Worm (Caenorhabditis elegans) whole organism, L2 larva: ENCODE results near the gene sri-71.

ENCODE experiments used
- F13H6.1 ChIP-seq: sonication (generic microtip); optimal IDR thresholded peaks from 2 replicates; lab custom pipeline; 2016; ENCODE audit warnings: missing genetic modification characterization, missing compliant biosample characterization
- Y55F3AM.14 ChIP-seq: fragments of 200-800 bp; sonication (Bioruptor generic); optimal IDR thresholded peaks from 2 replicates; lab custom pipeline; 2018; ENCODE audit warnings: mild to moderate bottlenecking, missing genetic modification characterization, missing compliant biosample characterization
- ZK546.5 ChIP-seq: sonication (generic microtip); optimal IDR thresholded peaks from 2 replicates; lab custom pipeline; 2017; ENCODE audit warnings: missing biosample characterization, missing genetic modification characterization
- ceh-16 ChIP-seq: fragments of 150-350 bp; optimal IDR thresholded peaks from 2 replicates; lab custom pipeline; 2014; ENCODE audit warnings: missing biosample characterization, missing genetic modification characterization
- crh-2 ChIP-seq: sonication (generic microtip); optimal IDR thresholded peaks from 2 replicates; lab custom pipeline; 2017; ENCODE audit warnings: missing biosample characterization, missing genetic modification characterization
- dmd-4 ChIP-seq: sonication (generic microtip); optimal IDR thresholded peaks from 2 replicates; lab custom pipeline; 2017; ENCODE audit warnings: missing biosample characterization, missing genetic modification characterization
- egl-27 ChIP-seq: sonication (generic microtip); optimal IDR thresholded peaks from 3 replicates; lab custom pipeline; 2017; ENCODE audit warnings: missing biosample characterization, missing genetic modification reagents, missing genetic modification characterization
- elt-1 ChIP-seq: fragments of 150-350 bp; optimal IDR thresholded peaks from 2 replicates; lab custom pipeline; 2014; ENCODE audit warnings: missing biosample characterization, missing genetic modification characterization
- fos-1 ChIP-seq: fragments of 150-350 bp; optimal IDR thresholded peaks from 2 replicates; lab custom pipeline; 2014; ENCODE audit warnings: missing biosample characterization, missing genetic modification characterization
- gmeb-1 ChIP-seq: fragments of 150-350 bp; optimal IDR thresholded peaks from 2 replicates; lab custom pipeline; 2014; ENCODE audit warnings: missing biosample characterization, missing genetic modification characterization
- lin-11 ChIP-seq: fragments of 150-350 bp; sonication (generic microtip); optimal IDR thresholded peaks from 2 replicates; lab custom pipeline; 2014; ENCODE audit warnings: missing biosample characterization, missing genetic modification characterization, inconsistent platforms, mixed read lengths
- lin-13 ChIP-seq: fragments of 150-350 bp; optimal IDR thresholded peaks from 2 replicates; lab custom pipeline; 2014; ENCODE audit warnings: missing biosample characterization, missing genetic modification reagents, missing genetic modification characterization
- lin-39 ChIP-seq: fragments of 150-350 bp; optimal IDR thresholded peaks from 2 replicates; lab custom pipeline; 2014; ENCODE audit warnings: missing biosample characterization, missing genetic modification reagents, missing genetic modification characterization
- lsy-2 ChIP-seq, 2 experiments: fragments of 150-350 bp in 1 of 2; sonication (generic microtip) in 1 of 2; optimal IDR thresholded peaks; 2 replicates each; lab custom pipeline; 2014 to 2017; ENCODE audit warnings: missing biosample characterization in 2 of 2, missing genetic modification characterization in 2 of 2
- mab-5 ChIP-seq: fragments of 150-350 bp; optimal IDR thresholded peaks from 2 replicates; lab custom pipeline; 2014; ENCODE audit warnings: missing biosample characterization, missing genetic modification characterization
- mbf-1 ChIP-seq: sonication (generic microtip); optimal IDR thresholded peaks from 2 replicates; lab custom pipeline; 2017; ENCODE audit warnings: missing biosample characterization, missing genetic modification characterization
- nhr-11 ChIP-seq: fragments of 150-350 bp; optimal IDR thresholded peaks from 2 replicates; lab custom pipeline; 2014; ENCODE audit warnings: missing biosample characterization, missing genetic modification characterization
- nhr-129 ChIP-seq: fragments of 150-350 bp; optimal IDR thresholded peaks from 2 replicates; lab custom pipeline; 2014; ENCODE audit warnings: missing biosample characterization, missing genetic modification characterization
- nhr-25 ChIP-seq: fragments of 150-350 bp; sonication (generic microtip); optimal IDR thresholded peaks from 3 replicates; lab custom pipeline; 2014; ENCODE audit warnings: missing biosample characterization, missing genetic modification characterization
- nhr-6 ChIP-seq: fragments of 150-350 bp; optimal IDR thresholded peaks from 2 replicates; lab custom pipeline; 2014; ENCODE audit warnings: missing biosample characterization, missing genetic modification characterization
- nhr-77 ChIP-seq: fragments of 150-350 bp; optimal IDR thresholded peaks from 2 replicates; lab custom pipeline; 2014; ENCODE audit warnings: missing biosample characterization, missing genetic modification characterization
- peb-1 ChIP-seq: fragments of 150-350 bp; optimal IDR thresholded peaks from 2 replicates; lab custom pipeline; 2014; ENCODE audit warnings: missing biosample characterization, missing genetic modification characterization
- sem-4 ChIP-seq: fragments of 150-350 bp; optimal IDR thresholded peaks from 2 replicates; lab custom pipeline; 2014; ENCODE audit warnings: missing biosample characterization, missing genetic modification reagents, missing genetic modification characterization
- skn-1 ChIP-seq: sonication (generic microtip); optimal IDR thresholded peaks from 2 replicates; lab custom pipeline; 2017; ENCODE audit warnings: missing biosample characterization, missing genetic modification characterization
- sma-9 ChIP-seq, 2 experiments: fragments of 150-350 bp in 1 of 2; sonication (generic microtip) in 1 of 2; optimal IDR thresholded peaks; 2 replicates each; lab custom pipeline; 2014 to 2016; ENCODE audit warnings: missing genetic modification characterization in 2 of 2, mild to moderate bottlenecking in 1 of 2, missing biosample characterization in 1 of 2, missing compliant biosample characterization in 1 of 2, missing genetic modification reagents in 1 of 2, moderate library complexity in 1 of 2
- snpc-4 ChIP-seq: fragments of 150-350 bp; optimal IDR thresholded peaks from 2 replicates; lab custom pipeline; 2014; ENCODE audit warnings: missing biosample characterization, missing genetic modification characterization
- unc-55 ChIP-seq: fragments of 150-350 bp; sonication (generic microtip); optimal IDR thresholded peaks from 3 replicates; lab custom pipeline; 2014; ENCODE audit warnings: missing biosample characterization, missing genetic modification reagents, missing genetic modification characterization
- unc-62 ChIP-seq: fragments of 150-350 bp; optimal IDR thresholded peaks from 2 replicates; lab custom pipeline; 2014; ENCODE audit warnings: missing biosample characterization, missing genetic modification reagents, missing genetic modification characterization
- zag-1 ChIP-seq: fragments of 150-350 bp; optimal IDR thresholded peaks from 2 replicates; lab custom pipeline; 2014; ENCODE audit warnings: missing biosample characterization, missing genetic modification characterization
- ztf-1 ChIP-seq: fragments of 200-800 bp; sonication (Bioruptor generic); conservative IDR thresholded peaks from 2 replicates; pipeline ENCODE4 v1.3.6; 2022; ENCODE audit warnings: missing genetic modification characterization, missing compliant biosample characterization
- ztf-11 ChIP-seq: sonication (generic microtip); optimal IDR thresholded peaks from 2 replicates; lab custom pipeline; 2017; ENCODE audit warnings: missing biosample characterization, missing genetic modification characterization

sri-71 gene

DNA sequence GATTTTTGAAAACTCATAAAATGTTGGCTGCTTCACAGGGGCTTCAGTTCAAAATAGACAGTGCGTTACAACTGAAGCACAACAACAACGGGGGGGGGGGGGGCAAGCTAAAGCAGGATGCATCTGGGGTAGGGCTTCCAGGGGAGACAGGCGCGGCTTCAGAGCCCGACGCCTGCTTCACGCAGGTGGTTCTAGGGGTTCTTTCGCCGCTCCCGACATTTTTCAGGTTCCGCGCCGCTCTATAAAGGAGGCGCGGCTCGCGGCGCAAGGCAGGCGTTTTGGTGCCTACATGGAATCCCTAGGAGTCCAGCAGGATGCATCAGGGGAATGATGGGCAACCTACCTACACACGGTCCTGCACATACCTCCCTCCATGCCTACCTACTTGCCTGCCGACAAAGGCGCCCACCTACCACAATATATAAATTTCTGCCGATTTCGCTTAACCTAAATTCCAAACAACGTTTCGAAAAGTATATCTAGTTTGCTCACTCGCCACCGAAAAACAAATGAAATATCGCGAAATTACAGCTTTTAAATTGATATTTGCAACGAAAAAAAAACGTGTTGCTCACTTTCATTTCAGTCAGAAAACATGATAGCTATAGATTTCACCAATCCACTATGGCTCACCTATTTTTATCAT, at the start of gene sri-71:
Gene sri-71, plus strand, starts transcription at position 596 of the 646 bp plus-strand sequence.
- TF ChIP-seq nhr-129 (tag; lab: Kevin White, UChicago) (no peak), lin-13 (GFP tag; lab: Kevin White, UChicago) (no peak)

DNA sequence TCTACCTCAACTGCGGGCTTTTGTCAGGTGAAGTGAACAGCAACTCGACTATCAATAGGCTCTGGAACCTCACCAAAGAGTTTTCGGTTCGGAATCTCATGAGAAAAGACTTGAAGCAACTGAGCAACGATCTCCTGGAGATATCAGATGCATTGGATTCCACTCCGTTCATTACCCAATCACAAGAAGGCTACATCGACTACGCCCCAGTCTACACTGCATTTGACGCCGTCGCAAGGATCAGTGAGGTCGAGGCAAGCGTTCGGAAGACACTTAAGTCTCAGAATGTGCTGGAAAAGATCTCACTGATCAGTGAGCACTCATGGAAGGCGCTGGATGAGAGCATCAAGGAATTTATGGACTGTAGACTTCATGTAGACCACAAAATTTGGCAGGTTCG, 49.3 kb upstream of the sri-71 start:
- no peak for TF ChIP-seq nhr-6
- TF ChIP-seq elt-1: no peak
- TF ChIP-seq unc-55 (GFP tag; lab: Kevin White, UChicago): no peak
- TF ChIP-seq lin-13 (GFP tag; lab: Kevin White, UChicago): no peak
- no peak for TF ChIP-seq F13H6.1 (tag; lab: Kevin White, UChicago)
- no peak for TF ChIP-seq lsy-2 (tag; optimal IDR thresholded peaks at IDR 0.05; lab: Kevin White, UChicago)
- no peak for TF ChIP-seq gmeb-1
- TF ChIP-seq lin-39 (tag; lab: Kevin White, UChicago): no peak
- no peak for TF ChIP-seq nhr-25 (tag; lab: Kevin White, UChicago)
- TF ChIP-seq nhr-77 (tag; lab: Kevin White, UChicago): no peak
- TF ChIP-seq crh-2 (tag; lab: Kevin White, UChicago): no peak
- no peak for TF ChIP-seq unc-62 (GFP tag; lab: Kevin White, UChicago)
- no peak for TF ChIP-seq sma-9 (GFP tag; optimal IDR thresholded peaks at IDR 0.05; lab: Kevin White, UChicago)
- TF ChIP-seq sma-9 (tag; optimal IDR thresholded peaks at IDR 0.05; lab: Kevin White, UChicago): no peak
- TF ChIP-seq mab-5 (tag; lab: Kevin White, UChicago): no peak
- no peak for TF ChIP-seq ceh-16 (tag; lab: Kevin White, UChicago)
- TF ChIP-seq snpc-4: no peak
- no peak for TF ChIP-seq ztf-1
- TF ChIP-seq, all 48 proteins: peak for 0

DNA sequence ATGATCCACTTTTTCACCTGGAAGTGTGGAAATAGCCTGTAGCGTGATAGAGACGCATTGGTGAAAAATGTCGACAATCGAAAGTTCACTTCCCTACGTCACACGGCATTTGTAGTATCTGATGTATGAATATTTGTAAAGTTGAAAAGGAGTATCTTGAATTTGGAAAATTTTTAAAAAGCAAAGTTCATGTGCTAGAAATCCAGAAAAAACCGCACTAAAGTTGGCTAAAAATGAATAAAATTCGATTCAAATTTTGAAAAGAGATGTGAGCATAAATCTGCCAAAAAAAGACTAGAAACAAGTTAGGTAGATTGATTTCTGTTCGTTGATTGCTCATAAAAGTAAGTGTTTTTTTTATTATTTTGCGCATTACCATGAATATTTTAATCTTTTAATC, 44.5 kb upstream of the sri-71 start, which contains the start of gene sri-74:
Gene sri-74, minus strand, starts transcription at position 101 of the 400 bp plus-strand sequence.
- TF ChIP-seq dmd-4 (no peak), Y55F3AM.14 (GFP tag; lab: Kevin White, UChicago) (no peak), sma-9 (GFP tag; optimal IDR thresholded peaks at IDR 0.05; lab: Kevin White, UChicago) (no peak), sma-9 (tag; optimal IDR thresholded peaks at IDR 0.05; lab: Kevin White, UChicago) (no peak), mab-5 (tag; lab: Kevin White, UChicago) (no peak), mbf-1 (no peak), ztf-11 (tag; lab: Kevin White, UChicago) (no peak), gmeb-1 (no peak), egl-27 (tag; lab: Kevin White, UChicago) (no peak), F13H6.1 (tag; lab: Kevin White, UChicago) (no peak), nhr-25 (tag; lab: Kevin White, UChicago) (no peak), peb-1 (tag; lab: Kevin White, UChicago) (no peak)

DNA sequence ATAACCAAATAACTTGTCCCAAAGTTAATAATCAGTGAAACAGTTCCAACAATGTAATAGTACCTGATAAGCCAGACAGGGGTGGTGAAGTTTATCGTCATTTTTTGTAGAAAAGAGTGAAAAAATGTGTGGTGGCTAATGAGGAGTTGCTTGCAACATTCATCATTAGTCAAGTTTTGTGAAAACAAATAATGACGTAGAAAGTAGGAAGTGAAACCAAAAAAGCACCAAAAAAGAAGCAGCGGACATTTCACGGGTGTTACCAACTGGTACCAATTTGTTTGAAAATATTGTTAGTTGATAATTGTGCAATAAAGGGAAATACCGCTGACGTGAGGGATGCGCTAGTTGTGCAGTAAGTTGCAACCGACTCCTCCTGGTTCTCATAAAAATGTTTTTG, 42.1 kb upstream of the sri-71 start, which contains the start of gene sri-36:
Gene sri-36, minus strand, starts transcription at position 101 of the 400 bp plus-strand sequence.
- TF ChIP-seq zag-1: no peak
- TF ChIP-seq unc-55 (GFP tag; lab: Kevin White, UChicago): no peak
- TF ChIP-seq crh-2 (tag; lab: Kevin White, UChicago): no peak
- TF ChIP-seq F13H6.1 (tag; lab: Kevin White, UChicago): no peak
- no peak for TF ChIP-seq sem-4 (tag; lab: Kevin White, UChicago)
- TF ChIP-seq, all 48 proteins: peak for 0

DNA sequence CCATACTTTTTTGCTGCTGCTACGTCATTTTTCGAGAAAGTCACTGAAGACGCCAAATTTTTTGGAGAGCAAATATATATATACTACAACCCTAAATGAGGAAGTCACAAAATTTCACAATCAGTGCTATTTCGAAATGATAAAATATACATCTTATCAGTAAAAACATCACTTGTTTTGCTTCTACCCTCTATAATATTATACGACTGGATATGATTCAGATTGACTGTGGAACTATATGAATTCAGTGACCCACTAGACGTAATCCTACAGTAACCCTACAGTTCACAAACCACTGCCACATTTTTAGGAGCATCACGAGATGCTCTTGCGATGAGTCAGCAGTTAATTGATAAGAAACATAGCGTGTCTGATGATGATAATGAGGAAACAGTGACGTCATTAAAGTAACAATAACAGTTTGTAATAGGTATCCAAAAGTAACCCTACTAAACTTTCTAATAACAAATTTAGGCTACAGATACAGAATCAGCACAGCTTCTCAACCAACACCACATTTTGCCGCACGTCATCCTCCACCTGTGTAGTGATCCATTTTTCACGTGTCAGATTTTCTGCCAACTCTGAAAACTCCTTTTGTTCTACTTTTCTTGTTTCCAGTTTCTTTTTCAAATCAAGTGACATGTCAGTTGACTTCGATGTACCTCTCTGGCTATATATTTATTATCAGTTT, 40.5 kb upstream of the sri-71 start, which contains the start of the genes F33H12.7 and sri-39:
Gene F33H12.7, minus strand, starts transcription at position 51 of the 694 bp plus-strand sequence.
Gene sri-39, plus strand, starts transcription at position 644 of the 694 bp plus-strand sequence.
- TF ChIP-seq lin-11 (tag; lab: Kevin White, UChicago): no peak
- peak; percentile 47 for TF ChIP-seq crh-2 (tag; lab: Kevin White, UChicago)
- no peak for TF ChIP-seq skn-1 (tag; lab: Kevin White, UChicago)
- TF ChIP-seq gmeb-1: peak; percentile 3
- no peak for TF ChIP-seq F13H6.1 (tag; lab: Kevin White, UChicago)
- TF ChIP-seq sma-9 (GFP tag; optimal IDR thresholded peaks at IDR 0.05; lab: Kevin White, UChicago): peak; percentile 42
- TF ChIP-seq sma-9 (tag; optimal IDR thresholded peaks at IDR 0.05; lab: Kevin White, UChicago): no peak
- peak; percentile 89 for TF ChIP-seq fos-1
- no peak for TF ChIP-seq ZK546.5 (tag; lab: Kevin White, UChicago)
- TF ChIP-seq nhr-25 (tag; lab: Kevin White, UChicago): no peak
- TF ChIP-seq nhr-11 (tag; lab: Kevin White, UChicago): no peak
